Worm (Caenorhabditis elegans) whole organism, young adult: ENCODE data around the gene ssr-2.

ENCODE experiments used
- B0261.1 ChIP-seq: sonication (generic microtip); optimal IDR thresholded peaks from 2 replicates; lab custom pipeline; 2016; ENCODE audit warnings: mild to moderate bottlenecking, missing genetic modification characterization, moderate library complexity, missing compliant biosample characterization
- B0336.3 ChIP-seq: fragments of 200-800 bp; sonication (Bioruptor generic); IDR thresholded peaks from 2 replicates; pipeline ENCODE4 v1.3.6; 2022; ENCODE audit warnings: missing genetic modification characterization, missing compliant biosample characterization
- F10E7.11 ChIP-seq: sonication (generic microtip); optimal IDR thresholded peaks from 2 replicates; lab custom pipeline; 2017; ENCODE audit warnings: mild to moderate bottlenecking, missing genetic modification characterization, moderate library complexity, missing compliant biosample characterization
- F37B4.10 ChIP-seq: fragments of 200-800 bp; sonication (Bioruptor generic); IDR thresholded peaks from 2 replicates; pipeline ENCODE4 v1.3.6; 2022; ENCODE audit warnings: missing genetic modification characterization, missing compliant biosample characterization
- F39B2.1 ChIP-seq: fragments of 200-800 bp; sonication (Bioruptor generic); IDR thresholded peaks from 2 replicates; pipeline ENCODE4 v1.3.6; 2022; ENCODE audit warnings: missing genetic modification reagents, missing genetic modification characterization, missing compliant biosample characterization
- F57A8.1 ChIP-seq: fragments of 200-800 bp; sonication (Bioruptor generic); optimal IDR thresholded peaks from 2 replicates; lab custom pipeline; 2018; ENCODE audit warnings: mild to moderate bottlenecking, missing genetic modification characterization, moderate library complexity, missing compliant biosample characterization
- K11D2.4 ChIP-seq: fragments of 200-800 bp; sonication (Bioruptor generic); IDR thresholded peaks from 2 replicates; pipeline ENCODE4 v1.3.6; 2022; ENCODE audit warnings: missing genetic modification reagents, missing genetic modification characterization, missing compliant biosample characterization
- Y79H2A.3 ChIP-seq: fragments of 200-800 bp; sonication (Bioruptor generic); conservative IDR thresholded peaks from 2 replicates; pipeline ENCODE4 v1.3.6; 2022; ENCODE audit warnings: missing genetic modification reagents, missing genetic modification characterization, missing compliant biosample characterization
- ama-1 ChIP-seq, 3 experiments: fragments of 150-350 bp in 1 of 3; sonication (generic microtip) in 2 of 3; optimal IDR thresholded peaks; 2 replicates each; lab custom pipeline; 2014 to 2018; ENCODE audit warnings: missing biosample characterization in 2 of 3, missing genetic modification characterization in 2 of 3, missing genetic modification reagents in 2 of 3
- aptf-3 ChIP-seq: fragments of 200-800 bp; sonication (Bioruptor generic); IDR thresholded peaks from 2 replicates; pipeline ENCODE4 v1.3.6; 2022; ENCODE audit warnings: missing genetic modification characterization, missing compliant biosample characterization
- athp-1 ChIP-seq: sonication (generic microtip); optimal IDR thresholded peaks from 2 replicates; lab custom pipeline; 2017; ENCODE audit warnings: mild to moderate bottlenecking, missing genetic modification characterization, missing compliant biosample characterization
- attf-5 ChIP-seq: fragments of 200-800 bp; sonication (Bioruptor generic); optimal IDR thresholded peaks from 2 replicates; lab custom pipeline; 2018; ENCODE audit warnings: mild to moderate bottlenecking, missing genetic modification characterization, missing compliant biosample characterization
- bed-1 ChIP-seq: fragments of 200-800 bp; sonication (Bioruptor generic); IDR thresholded peaks from 2 replicates; pipeline ENCODE4 v1.3.6; 2022; ENCODE audit warnings: missing genetic modification reagents, missing genetic modification characterization, missing compliant biosample characterization
- ceh-91 ChIP-seq: fragments of 200-800 bp; sonication (Bioruptor generic); IDR thresholded peaks from 2 replicates; pipeline ENCODE4 v1.3.6; 2022; ENCODE audit warnings: missing genetic modification reagents, missing genetic modification characterization, missing compliant biosample characterization
- dpff-1 ChIP-seq: sonication (generic microtip); optimal IDR thresholded peaks from 2 replicates; lab custom pipeline; 2017; ENCODE audit warnings: mild to moderate bottlenecking, missing genetic modification characterization, missing compliant biosample characterization
- egl-44 ChIP-seq: fragments of 200-800 bp; sonication (Bioruptor generic); IDR thresholded peaks from 2 replicates; pipeline ENCODE4 v1.3.6; 2022; ENCODE audit warnings: missing genetic modification reagents, missing genetic modification characterization, missing compliant biosample characterization
- egrh-3 ChIP-seq: fragments of 200-800 bp; sonication (Bioruptor generic); IDR thresholded peaks from 2 replicates; pipeline ENCODE4 v1.3.6; 2022; ENCODE audit warnings: missing genetic modification reagents, missing genetic modification characterization, missing compliant biosample characterization
- ekl-4 ChIP-seq: fragments of 200-800 bp; sonication (Bioruptor generic); IDR thresholded peaks from 2 replicates; pipeline ENCODE4 v1.3.6; 2022; ENCODE audit warnings: missing genetic modification reagents, missing genetic modification characterization, missing compliant biosample characterization
- gei-17 ChIP-seq: fragments of 200-800 bp; sonication (Bioruptor generic); optimal IDR thresholded peaks from 2 replicates; lab custom pipeline; 2018; ENCODE audit warnings: mild to moderate bottlenecking, missing genetic modification characterization, missing compliant biosample characterization
- hlh-12 ChIP-seq: sonication (generic microtip); optimal IDR thresholded peaks from 2 replicates; lab custom pipeline; 2016; ENCODE audit warnings: missing genetic modification characterization, missing compliant biosample characterization
- hmg-20 ChIP-seq: fragments of 200-800 bp; sonication (Bioruptor generic); IDR thresholded peaks from 2 replicates; pipeline ENCODE4 v1.3.6; 2022; ENCODE audit warnings: missing genetic modification reagents, missing genetic modification characterization, missing compliant biosample characterization
- let-607 ChIP-seq, 2 experiments: fragments of 200-800 bp in 1 of 2; sonication (Bioruptor generic) in 1 of 2; sonication (generic microtip) in 1 of 2; optimal IDR thresholded peaks; 2 replicates each; lab custom pipeline; 2016 to 2018; ENCODE audit warnings: mild to moderate bottlenecking in 2 of 2, missing compliant biosample characterization in 2 of 2, missing genetic modification characterization in 2 of 2, moderate library complexity in 2 of 2, missing genotype in 1 of 2
- lin-40 ChIP-seq: sonication (generic microtip); optimal IDR thresholded peaks from 2 replicates; lab custom pipeline; 2016; ENCODE audit warnings: missing genetic modification characterization, mild to moderate bottlenecking, missing compliant biosample characterization, missing genotype, missing genetic modification reagents
- madf-6 ChIP-seq: fragments of 200-800 bp; sonication (Bioruptor generic); IDR thresholded peaks from 2 replicates; pipeline ENCODE4 v1.3.6; 2022; ENCODE audit warnings: missing genetic modification reagents, missing genetic modification characterization, missing compliant biosample characterization
- mel-28 ChIP-seq: sonication (generic microtip); optimal IDR thresholded peaks from 2 replicates; lab custom pipeline; 2016; ENCODE audit warnings: borderline replicate concordance, mild to moderate bottlenecking, missing genetic modification characterization, missing compliant biosample characterization
- mxl-1 ChIP-seq: sonication (generic microtip); optimal IDR thresholded peaks from 2 replicates; lab custom pipeline; 2016; ENCODE audit warnings: missing genetic modification characterization, missing compliant biosample characterization
- nfya-2 ChIP-seq: fragments of 200-800 bp; sonication (Bioruptor generic); IDR thresholded peaks from 2 replicates; pipeline ENCODE4 v1.3.6; 2022; ENCODE audit warnings: missing genetic modification reagents, missing genetic modification characterization, missing compliant biosample characterization
- nhr-120 ChIP-seq: fragments of 200-800 bp; sonication (Bioruptor generic); IDR thresholded peaks from 2 replicates; pipeline ENCODE4 v1.3.6; 2022; ENCODE audit warnings: missing genetic modification characterization, missing compliant biosample characterization
- nhr-179 ChIP-seq: sonication (generic microtip); optimal IDR thresholded peaks from 2 replicates; lab custom pipeline; 2016; ENCODE audit warnings: mild to moderate bottlenecking, missing genetic modification characterization, missing compliant biosample characterization
- nhr-27 ChIP-seq: fragments of 200-800 bp; sonication (Bioruptor generic); optimal IDR thresholded peaks from 2 replicates; lab custom pipeline; 2018; ENCODE audit warnings: mild to moderate bottlenecking, missing genetic modification characterization, moderate library complexity, missing compliant biosample characterization
- nhr-80 ChIP-seq: sonication (generic microtip); optimal IDR thresholded peaks from 2 replicates; lab custom pipeline; 2016; ENCODE audit warnings: missing genetic modification characterization, missing compliant biosample characterization
- pbrm-1 ChIP-seq: fragments of 200-800 bp; sonication (Bioruptor generic); IDR thresholded peaks from 2 replicates; pipeline ENCODE4 v1.3.6; 2022; ENCODE audit warnings: missing genetic modification reagents, missing genetic modification characterization, missing compliant biosample characterization
- rec-8 ChIP-seq, 2 experiments: sonication (generic microtip); optimal IDR thresholded peaks; 2 replicates each; lab custom pipeline; 2016; ENCODE audit warnings: mild to moderate bottlenecking in 2 of 2, missing genetic modification characterization in 2 of 2, missing genetic modification reagents in 2 of 2, missing genotype in 2 of 2, missing biosample characterization in 1 of 2, missing compliant biosample characterization in 1 of 2, moderate library complexity in 1 of 2
- rpc-1 ChIP-seq, 2 experiments: fragments of 150-350 bp in 1 of 2; sonication (generic microtip) in 1 of 2; optimal IDR thresholded peaks; 2 replicates each; lab custom pipeline; 2014 to 2018; ENCODE audit warnings: missing biosample characterization in 1 of 2, missing genetic modification characterization in 1 of 2, missing genetic modification reagents in 1 of 2, missing genotype in 1 of 2
- sdz-38 ChIP-seq: sonication (generic microtip); optimal IDR thresholded peaks from 2 replicates; lab custom pipeline; 2016; ENCODE audit warnings: missing genotype, missing genetic modification characterization, missing compliant biosample characterization
- snpc-3.4 ChIP-seq: sonication (generic microtip); optimal IDR thresholded peaks from 2 replicates; lab custom pipeline; 2017; ENCODE audit warnings: missing genetic modification characterization, mild to moderate bottlenecking, missing compliant biosample characterization, antibody characterized with exemption, moderate library complexity, missing genotype, missing genetic modification reagents
- snpc-4 ChIP-seq, 5 experiments: fragments of 150-350 bp in 1 of 5; sonication (generic microtip) in 4 of 5; optimal IDR thresholded peaks; 2 replicates each; lab custom pipeline; 2014 to 2018; ENCODE audit warnings: missing genetic modification characterization in 5 of 5, missing biosample characterization in 3 of 5, antibody characterized with exemption in 2 of 5, mild to moderate bottlenecking in 2 of 5, missing compliant biosample characterization in 2 of 5, missing genotype in 2 of 5, moderate library complexity in 2 of 5, missing genetic modification reagents in 1 of 5
- tlf-1 ChIP-seq: fragments of 200-800 bp; sonication (Bioruptor generic); optimal IDR thresholded peaks from 2 replicates; lab custom pipeline; 2018; ENCODE audit warnings: mild to moderate bottlenecking, missing genetic modification characterization, missing compliant biosample characterization
- unc-130 ChIP-seq: sonication (generic microtip); optimal IDR thresholded peaks from 2 replicates; lab custom pipeline; 2016; ENCODE audit warnings: missing genetic modification reagents, missing genetic modification characterization, missing compliant biosample characterization
- unc-62 ChIP-seq: fragments of 150-350 bp; optimal IDR thresholded peaks from 2 replicates; lab custom pipeline; 2014; ENCODE audit warnings: missing biosample characterization, missing genetic modification reagents, missing genetic modification characterization
- zim-3 ChIP-seq: sonication (generic microtip); optimal IDR thresholded peaks from 2 replicates; lab custom pipeline; 2017; ENCODE audit warnings: mild to moderate bottlenecking, missing genetic modification characterization, moderate library complexity, missing compliant biosample characterization
- ztf-25 ChIP-seq: fragments of 200-800 bp; sonication (Bioruptor generic); IDR thresholded peaks from 2 replicates; pipeline ENCODE4 v1.3.6; 2022; ENCODE audit warnings: missing genetic modification reagents, missing genetic modification characterization, missing compliant biosample characterization

ssr-2 gene

ce11 chrX:2852388-2852908, 24.9 kb upstream of the ssr-2 start, which contains the start of gene kin-29 (continued):
- no peak for TF ChIP-seq nhr-120 (GFP tag; lab: Robert Waterston, UW)
- no peak for TF ChIP-seq zim-3 (tag; lab: Kevin White, UChicago)
- no peak for TF ChIP-seq ztf-25 (GFP tag; lab: Robert Waterston, UW)
- peak; percentile 75; the same call in 1 of the 2 replicates for TF ChIP-seq pbrm-1
- no peak for TF ChIP-seq F37B4.10
- TF ChIP-seq mel-28 (tag; lab: Kevin White, UChicago), result no peak
- no peak for TF ChIP-seq rpc-1 (optimal IDR thresholded peaks at IDR 0.05; lab: Kevin White, UChicago)
- no peak for TF ChIP-seq rpc-1 (tag; optimal IDR thresholded peaks at IDR 0.05; lab: Kevin White, UChicago)
- TF ChIP-seq dpff-1 (tag; lab: Kevin White, UChicago), result no peak
- no peak for TF ChIP-seq mxl-1 (tag; lab: Kevin White, UChicago)
- TF ChIP-seq F10E7.11 (tag; lab: Kevin White, UChicago), result no peak
- TF ChIP-seq B0336.3 (GFP tag; lab: Robert Waterston, UW), result peak; percentile 85
- TF ChIP-seq nfya-2 (GFP tag; lab: Robert Waterston, UW), result no peak
- no peak for TF ChIP-seq egl-44 (GFP tag; lab: Robert Waterston, UW)
- no peak for TF ChIP-seq nhr-179 (tag; lab: Kevin White, UChicago)
- TF ChIP-seq hmg-20 (GFP tag; lab: Robert Waterston, UW), result peak; percentile 51
- no peak for TF ChIP-seq unc-130 (GFP tag; lab: Kevin White, UChicago)
- no peak for TF ChIP-seq snpc-3.4 (tag; lab: Kevin White, UChicago)
- peak; percentile 82 for TF ChIP-seq gei-17
- TF ChIP-seq hlh-12 (tag; lab: Kevin White, UChicago), result no peak
- no peak for TF ChIP-seq Y79H2A.3 (GFP tag; lab: Robert Waterston, UW)
- peak; percentile 56; the same call in 1 of the 2 replicates for TF ChIP-seq madf-6
- peak; percentile 22 for TF ChIP-seq tlf-1
- TF ChIP-seq rec-8 (tag; optimal IDR thresholded peaks at IDR 0.05; lab: Kevin White, UChicago), result no peak
- peak; percentile 24 for TF ChIP-seq B0261.1 (tag; lab: Kevin White, UChicago)
- TF ChIP-seq sdz-38, result no peak
- TF ChIP-seq attf-5, result peak; percentile 85
- no peak for TF ChIP-seq K11D2.4 (GFP tag; lab: Robert Waterston, UW)
- no peak for TF ChIP-seq nhr-27 (tag; lab: Kevin White, UChicago)
- no peak for TF ChIP-seq F57A8.1 (GFP tag; lab: Kevin White, UChicago)
- TF ChIP-seq unc-62 (GFP tag; lab: Kevin White, UChicago), result no peak

DNA sequence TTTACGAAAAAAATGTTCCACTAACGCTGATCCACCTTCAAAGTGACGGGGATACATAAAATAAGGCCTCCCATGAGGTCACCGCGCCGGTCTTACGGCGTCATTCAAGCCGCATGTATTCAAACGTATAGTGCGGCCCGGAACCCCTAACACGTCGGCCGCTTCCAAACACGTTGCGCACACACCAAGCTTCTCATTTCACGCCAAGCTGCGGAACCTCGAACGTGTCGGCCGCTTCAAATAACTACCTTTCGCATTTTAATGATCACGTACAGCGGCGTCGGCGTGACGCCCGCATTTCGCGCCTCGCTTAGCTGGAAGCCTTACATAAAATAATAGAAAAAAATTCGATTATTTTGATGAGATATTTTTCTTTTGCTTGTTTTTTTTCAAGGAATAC, 16.0 kb upstream of the ssr-2 start:
- TF ChIP-seq snpc-4 (GFP tag; optimal IDR thresholded peaks at IDR 0.05; lab: Kevin White, UChicago) (no peak), snpc-4 (tag; optimal IDR thresholded peaks at IDR 0.05; lab: Kevin White, UChicago) (peak; percentile 35 to 89 (median 71)), pbrm-1 (0 out of 2 replicates have a peak, but pooled peaks have one; percentile 11), aptf-3 (GFP tag; lab: Robert Waterston, UW) (no peak), ama-1 (optimal IDR thresholded peaks at IDR 0.05; lab: Kevin White, UChicago) (no peak), ama-1 (GFP tag; optimal IDR thresholded peaks at IDR 0.05; lab: Kevin White, UChicago) (no peak), madf-6 (peak; percentile 11; the same call in 1 of the 2 replicates)
- TF ChIP-seq, all 124 proteins: peak for 3

DNA sequence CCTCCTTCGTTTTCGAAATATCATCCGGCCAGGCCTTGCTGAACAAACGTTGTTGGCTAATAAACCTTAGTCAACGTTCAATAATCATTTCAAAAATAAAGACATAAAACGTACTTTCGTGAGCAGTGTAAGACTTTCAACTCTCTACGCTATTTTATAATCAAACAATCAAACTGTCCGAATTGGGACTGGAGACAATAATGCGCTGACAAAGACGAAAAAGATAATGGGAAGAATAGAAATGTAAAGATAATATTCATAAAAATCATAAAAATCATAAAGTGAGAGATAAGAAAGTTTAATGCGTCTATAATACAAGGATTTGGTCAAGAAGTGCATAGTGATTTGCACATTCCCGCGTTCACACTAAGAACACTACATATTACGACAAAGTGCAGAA, 14.2 kb upstream of the ssr-2 start:
- TF ChIP-seq ekl-4 (GFP tag; lab: Robert Waterston, UW), result no peak
- TF ChIP-seq F39B2.1 (GFP tag; lab: Robert Waterston, UW), result no peak
- TF ChIP-seq ceh-91 (GFP tag; lab: Robert Waterston, UW), result no peak
- peak; percentile 28 for TF ChIP-seq lin-40 (tag; lab: Kevin White, UChicago)
- TF ChIP-seq sdz-38, result no peak
- TF ChIP-seq snpc-4 (GFP tag; optimal IDR thresholded peaks at IDR 0.05; lab: Kevin White, UChicago), result no peak
- TF ChIP-seq snpc-4 (tag; optimal IDR thresholded peaks at IDR 0.05; lab: Kevin White, UChicago), result no peak
- TF ChIP-seq nhr-80 (tag; lab: Kevin White, UChicago), result peak; percentile 59
- peak in 1 of 2 experiments; percentile 8 for TF ChIP-seq let-607 (tag; optimal IDR thresholded peaks at IDR 0.05; lab: Kevin White, UChicago)
- TF ChIP-seq athp-1 (tag; lab: Kevin White, UChicago), result no peak
- no peak for TF ChIP-seq bed-1 (GFP tag; lab: Robert Waterston, UW)
- no peak for TF ChIP-seq egrh-3 (GFP tag; lab: Robert Waterston, UW)
